Fruit fly (Drosophila melanogaster) whole organism, embryonic: ENCODE results near the gene CG33203.

Source experiments
- Adf1 ChIP-seq: fragments of 200-800 bp; sonication (Bioruptor generic); IDR thresholded peaks from 2 replicates; pipeline ENCODE4 v1.3.6; 2022; ENCODE audit warnings: missing biosample characterization, missing genetic modification characterization
- Atf6 ChIP-seq: fragments of 200-800 bp; sonication (Bioruptor generic); IDR thresholded peaks from 2 replicates; pipeline ENCODE4 v1.3.6; 2022; ENCODE audit warnings: missing biosample characterization, missing genetic modification characterization
- CG10267 ChIP-seq: fragments of 200-800 bp; sonication (Bioruptor generic); optimal IDR thresholded peaks from 2 replicates; lab custom pipeline; 2018; ENCODE audit warnings: missing biosample characterization, mild to moderate bottlenecking, missing genetic modification characterization, moderate library complexity
- CG10274 ChIP-seq: fragments of 200-800 bp; sonication (Bioruptor generic); optimal IDR thresholded peaks from 3 replicates; lab custom pipeline; 2017; ENCODE audit warnings: missing biosample characterization, mild to moderate bottlenecking, missing genetic modification characterization
- CG10543 ChIP-seq: fragments of 200-800 bp; sonication (Bioruptor generic); optimal IDR thresholded peaks from 3 replicates; lab custom pipeline; 2017; ENCODE audit warnings: missing biosample characterization, mild to moderate bottlenecking, missing genetic modification characterization, moderate library complexity
- CG11085 ChIP-seq: fragments of 200-800 bp; sonication (Bioruptor generic); IDR thresholded peaks from 2 replicates; pipeline ENCODE4 v1.3.6; 2022; ENCODE audit warnings: missing biosample characterization, missing genetic modification characterization
- CG13296 ChIP-seq: fragments of 200-800 bp; sonication (Bioruptor generic); optimal IDR thresholded peaks from 3 replicates; lab custom pipeline; 2018; ENCODE audit warnings: missing biosample characterization, mild to moderate bottlenecking, missing genetic modification characterization
- CG14441 ChIP-seq: fragments of 200-800 bp; sonication (Bioruptor generic); IDR thresholded peaks from 2 replicates; pipeline ENCODE4 v1.3.6; 2022; ENCODE audit warnings: missing biosample characterization, missing genetic modification characterization
- CG17568 ChIP-seq: fragments of 200-800 bp; sonication (Bioruptor generic); optimal IDR thresholded peaks from 2 replicates; lab custom pipeline; 2018; ENCODE audit warnings: missing biosample characterization, mild to moderate bottlenecking, missing genetic modification characterization, moderate library complexity
- CG18599 ChIP-seq: fragments of 200-800 bp; sonication (Bioruptor generic); optimal IDR thresholded peaks from 3 replicates; lab custom pipeline; 2017; ENCODE audit warnings: missing biosample characterization, missing genetic modification characterization, mild to moderate bottlenecking, moderate library complexity, missing genetic modification reagents
- CG2116 ChIP-seq: fragments of 200-800 bp; sonication (Bioruptor generic); optimal IDR thresholded peaks from 3 replicates; lab custom pipeline; 2018; ENCODE audit warnings: missing biosample characterization, mild to moderate bottlenecking, missing genetic modification characterization
- CG33557 ChIP-seq: fragments of 200-800 bp; sonication (Bioruptor generic); optimal IDR thresholded peaks from 2 replicates; lab custom pipeline; 2019; ENCODE audit warnings: missing biosample characterization, mild to moderate bottlenecking, missing genetic modification characterization, moderate library complexity
- CG3726 ChIP-seq: fragments of 200-800 bp; sonication (Bioruptor generic); IDR thresholded peaks from 3 replicates; pipeline ENCODE4, ENCODE4 v1.3.6; 2022; ENCODE audit warnings: missing biosample characterization, missing genetic modification characterization
- CG4282 ChIP-seq: fragments of 200-800 bp; sonication (Bioruptor generic); optimal IDR thresholded peaks from 2 replicates; lab custom pipeline; 2016; ENCODE audit warnings: missing biosample characterization, missing genetic modification characterization
- CG4854 ChIP-seq: fragments of 200-800 bp; sonication (Bioruptor generic); optimal IDR thresholded peaks from 2 replicates; lab custom pipeline; 2016; ENCODE audit warnings: missing biosample characterization, missing genetic modification characterization, inconsistent platforms
- CG5953 ChIP-seq: fragments of 200-800 bp; sonication (Bioruptor generic); IDR thresholded peaks from 2 replicates; pipeline ENCODE4 v1.3.6; 2022; ENCODE audit warnings: missing biosample characterization, missing genetic modification characterization
- CG6654 ChIP-seq: fragments of 200-800 bp; sonication (Bioruptor generic); optimal IDR thresholded peaks from 2 replicates; lab custom pipeline; 2017; ENCODE audit warnings: missing biosample characterization, mild to moderate bottlenecking, missing genetic modification characterization
- CG8281 ChIP-seq: fragments of 200-800 bp; sonication (Bioruptor generic); optimal IDR thresholded peaks from 2 replicates; lab custom pipeline; 2018; ENCODE audit warnings: missing biosample characterization, mild to moderate bottlenecking, missing genetic modification characterization, moderate library complexity
- CG9437 ChIP-seq: fragments of 200-800 bp; sonication (Bioruptor generic); optimal IDR thresholded peaks from 2 replicates; lab custom pipeline; 2018; ENCODE audit warnings: missing biosample characterization, mild to moderate bottlenecking, missing genetic modification characterization
- D ChIP-seq, 2 experiments: fragments of 200-800 bp in 1 of 2; fragments of >200 bp in 1 of 2; sonication (Bioruptor generic) in 1 of 2; optimal IDR thresholded peaks; 2 replicates in 1 of 2; 3 replicates in 1 of 2; lab custom pipeline; 2017; ENCODE audit warnings: mild to moderate bottlenecking in 1 of 2, missing biosample characterization in 1 of 2, missing genetic modification characterization in 1 of 2, missing genetic modification reagents in 1 of 2
- Dfd ChIP-seq, 2 experiments: fragments of >200 bp; optimal IDR thresholded peaks; 2 replicates each; lab custom pipeline; 2017; ENCODE audit warnings: missing biosample characterization in 2 of 2, missing genetic modification characterization in 2 of 2
- Elba2 ChIP-seq: fragments of 200-800 bp; sonication (Bioruptor generic); optimal IDR thresholded peaks from 3 replicates; lab custom pipeline; 2016; ENCODE audit warnings: missing biosample characterization, missing genetic modification characterization
- H15 ChIP-seq: fragments of 200-800 bp; sonication (Bioruptor generic); IDR thresholded peaks from 3 replicates; pipeline ENCODE4 v1.3.6; 2022; ENCODE audit warnings: missing biosample characterization, missing genetic modification characterization
- Hr51 ChIP-seq, 2 experiments: fragments of 200-800 bp; sonication (Bioruptor generic); optimal IDR thresholded peaks; 2 replicates in 1 of 2; 3 replicates in 1 of 2; lab custom pipeline; 2016 to 2018; ENCODE audit warnings: missing biosample characterization in 2 of 2, missing genetic modification characterization in 2 of 2, mild to moderate bottlenecking in 1 of 2, moderate library complexity in 1 of 2
- MESR4 ChIP-seq: fragments of 200-800 bp; sonication (Bioruptor generic); optimal IDR thresholded peaks from 2 replicates; lab custom pipeline; 2018; ENCODE audit warnings: missing biosample characterization, mild to moderate bottlenecking, missing genetic modification characterization, moderate library complexity
- MTF-1 ChIP-seq: fragments of 200-800 bp; sonication (Bioruptor generic); optimal IDR thresholded peaks from 2 replicates; lab custom pipeline; 2018; ENCODE audit warnings: missing biosample characterization, mild to moderate bottlenecking, missing genetic modification characterization, borderline replicate concordance
- NK7.1 ChIP-seq: fragments of 200-800 bp; sonication (Bioruptor generic); optimal IDR thresholded peaks from 3 replicates; lab custom pipeline; 2016; ENCODE audit warnings: missing biosample characterization, missing genetic modification characterization
- Oli ChIP-seq: fragments of 200-800 bp; sonication (Bioruptor generic); optimal IDR thresholded peaks from 2 replicates; lab custom pipeline; 2018; ENCODE audit warnings: missing biosample characterization, mild to moderate bottlenecking, missing genetic modification characterization, moderate library complexity
- Opbp ChIP-seq: fragments of 200-800 bp; sonication (Bioruptor generic); IDR thresholded peaks from 3 replicates; pipeline ENCODE4 v1.3.6; 2022; ENCODE audit warnings: missing biosample characterization, missing genetic modification characterization; ENCODE audit not compliant: partially characterized antibody
- Xrp1 ChIP-seq: fragments of 200-800 bp; sonication (Bioruptor generic); IDR thresholded peaks from 2 replicates; pipeline ENCODE4 v1.3.6; 2022; ENCODE audit warnings: missing biosample characterization, missing genetic modification characterization
- al ChIP-seq: fragments of 200-800 bp; sonication (Bioruptor generic); IDR thresholded peaks from 2 replicates; pipeline ENCODE4 v1.3.6; 2022; ENCODE audit warnings: missing biosample characterization, missing genetic modification characterization
- ci ChIP-seq: fragments of 200-800 bp; sonication (Bioruptor generic); IDR thresholded peaks from 3 replicates; pipeline ENCODE4 v1.3.6; 2022; ENCODE audit warnings: missing biosample characterization, missing genetic modification characterization
- dan ChIP-seq: fragments of 200-800 bp; sonication (Bioruptor generic); IDR thresholded peaks from 2 replicates; pipeline ENCODE4 v1.3.6; 2022; ENCODE audit warnings: missing biosample characterization, missing genetic modification characterization
- dati ChIP-seq: fragments of 200-800 bp; sonication (Bioruptor generic); IDR thresholded peaks from 2 replicates; pipeline ENCODE4 v1.3.6; 2022; ENCODE audit warnings: missing biosample characterization, missing genetic modification characterization
- dmrt99B ChIP-seq: fragments of 200-800 bp; sonication (Bioruptor generic); optimal IDR thresholded peaks from 2 replicates; lab custom pipeline; 2018; ENCODE audit warnings: missing biosample characterization, mild to moderate bottlenecking, missing genetic modification characterization, moderate library complexity
- gce ChIP-seq: fragments of 200-800 bp; sonication (Bioruptor generic); IDR thresholded peaks from 3 replicates; pipeline ENCODE4 v1.3.6; 2022; ENCODE audit warnings: missing biosample characterization, missing genetic modification characterization
- gt ChIP-seq: fragments of 200-800 bp; sonication (Bioruptor generic); IDR thresholded peaks from 2 replicates; pipeline ENCODE4 v1.3.6; 2022; ENCODE audit warnings: missing biosample characterization, missing genetic modification characterization
- kay ChIP-seq: fragments of 200-800 bp; sonication (Bioruptor generic); optimal IDR thresholded peaks from 2 replicates; lab custom pipeline; 2016; ENCODE audit warnings: missing biosample characterization, missing genetic modification characterization
- nmo ChIP-seq: fragments of 200-800 bp; sonication (Bioruptor generic); optimal IDR thresholded peaks from 2 replicates; lab custom pipeline; 2018; ENCODE audit warnings: missing biosample characterization, mild to moderate bottlenecking, missing genetic modification characterization, moderate library complexity
- onecut ChIP-seq: fragments of 200-800 bp; sonication (Bioruptor generic); IDR thresholded peaks from 2 replicates; pipeline ENCODE4 v1.3.6; 2022; ENCODE audit warnings: missing biosample characterization, missing genetic modification characterization
- p53 ChIP-seq: fragments of 200-800 bp; sonication (Bioruptor generic); optimal IDR thresholded peaks from 2 replicates; lab custom pipeline; 2016; ENCODE audit warnings: missing biosample characterization, missing genetic modification characterization
- peb ChIP-seq: fragments of 200-800 bp; sonication (Bioruptor generic); IDR thresholded peaks from 2 replicates; pipeline ENCODE4 v1.3.6; 2022; ENCODE audit warnings: missing biosample characterization, missing genetic modification characterization
- pfk ChIP-seq: fragments of 200-800 bp; sonication (Bioruptor generic); optimal IDR thresholded peaks from 2 replicates; lab custom pipeline; 2018; ENCODE audit warnings: missing biosample characterization, mild to moderate bottlenecking, missing genetic modification characterization, moderate library complexity
- pho ChIP-seq: fragments of 200-800 bp; sonication (Bioruptor generic); optimal IDR thresholded peaks from 2 replicates; lab custom pipeline; 2016; ENCODE audit warnings: missing biosample characterization, missing genetic modification characterization
- sqz ChIP-seq: fragments of 200-800 bp; sonication (Bioruptor generic); optimal IDR thresholded peaks from 3 replicates; lab custom pipeline; 2018; ENCODE audit warnings: missing biosample characterization, mild to moderate bottlenecking, missing genetic modification characterization
- stwl ChIP-seq: fragments of 200-800 bp; sonication (Bioruptor generic); optimal IDR thresholded peaks from 3 replicates; lab custom pipeline; 2018; ENCODE audit warnings: missing biosample characterization, mild to moderate bottlenecking, missing genetic modification characterization, moderate library complexity
- tap ChIP-seq: fragments of 200-800 bp; optimal IDR thresholded peaks from 3 replicates; lab custom pipeline; 2019; ENCODE audit warnings: missing biosample characterization, mild to moderate bottlenecking, missing genetic modification characterization, moderate library complexity
- tup ChIP-seq: fragments of 200-800 bp; sonication (Bioruptor generic); optimal IDR thresholded peaks from 2 replicates; lab custom pipeline; 2016; ENCODE audit warnings: missing biosample characterization, mild to moderate bottlenecking, missing genetic modification characterization, moderate library complexity
- vnd ChIP-seq: fragments of 200-800 bp; sonication (Bioruptor generic); IDR thresholded peaks from 3 replicates; pipeline ENCODE4 v1.3.6; 2022; ENCODE audit warnings: missing biosample characterization, missing genetic modification characterization; ENCODE audit not compliant: partially characterized antibody
- vvl ChIP-seq: fragments of 200-800 bp; sonication (Bioruptor generic); IDR thresholded peaks from 2 replicates; pipeline ENCODE4 v1.3.6; 2022; ENCODE audit warnings: missing biosample characterization, missing genetic modification characterization

The CG33203 gene

dm6 chr3R:28859058-28859526, 28.4 kb downstream of the CG33203 start, which contains the start of gene Inx3 (continued):
- no peak for TF ChIP-seq CG18599
- TF ChIP-seq kay (GFP tag; lab: Kevin White, UChicago) = no peak
- no peak for TF ChIP-seq CG13296 (GFP tag; lab: Kevin White, UChicago)
- TF ChIP-seq pho (GFP tag; lab: Kevin White, UChicago) = no peak
- TF ChIP-seq ci = peak; percentile 76; the same call in 2 of the 3 replicates
- no peak for TF ChIP-seq CG4282 (GFP tag; lab: Kevin White, UChicago)
- TF ChIP-seq CG14441 = no peak
- TF ChIP-seq sqz (GFP tag; lab: Kevin White, UChicago) = no peak
- TF ChIP-seq dati (GFP tag; lab: Robert Waterston, UW) = no peak
- TF ChIP-seq stwl (tag; lab: Kevin White, UChicago) = peak; percentile 2
- TF ChIP-seq CG5953 (GFP tag; lab: Robert Waterston, UW) = no peak
- TF ChIP-seq Opbp (GFP tag; lab: Robert Waterston, UW) = peak; percentile 44; the same call in 1 of the 3 replicates
- TF ChIP-seq MESR4 = peak; percentile 21
- no peak for TF ChIP-seq dmrt99B
- TF ChIP-seq peb = no peak
- TF ChIP-seq p53 (GFP tag; lab: Kevin White, UChicago) = peak; percentile 58
- no peak for TF ChIP-seq gt (GFP tag; lab: Robert Waterston, UW)
- no peak for TF ChIP-seq CG4854 (GFP tag; lab: Kevin White, UChicago)
- no peak for TF ChIP-seq nmo (GFP tag; lab: Kevin White, UChicago)
- no peak for TF ChIP-seq al (GFP tag; lab: Robert Waterston, UW)
- TF ChIP-seq D (optimal IDR thresholded peaks at IDR 0.05; lab: Kevin White, UChicago) = peak; percentile 35
- no peak for TF ChIP-seq D (GFP tag; optimal IDR thresholded peaks at IDR 0.05; lab: Kevin White, UChicago)
- peak; percentile 19 for TF ChIP-seq CG33557 (GFP tag; lab: Kevin White, UChicago)
- TF ChIP-seq CG11085 (GFP tag; lab: Robert Waterston, UW) = no peak
- TF ChIP-seq gce (GFP tag; lab: Robert Waterston, UW) = 0 out of 3 replicates have a peak, but pooled peaks have one; percentile 28
- no peak for TF ChIP-seq CG2116 (GFP tag; lab: Kevin White, UChicago)
- no peak for TF ChIP-seq tup (GFP tag; lab: Kevin White, UChicago)
- 0 out of 2 replicates have a peak, but pooled peaks have one; percentile 26 for TF ChIP-seq vvl (GFP tag; lab: Robert Waterston, UW)
- TF ChIP-seq CG6654 (GFP tag; lab: Kevin White, UChicago) = no peak
- no peak for TF ChIP-seq H15 (GFP tag; lab: Robert Waterston, UW)
- no peak for TF ChIP-seq Elba2
- no peak for TF ChIP-seq Oli (tag; lab: Kevin White, UChicago)
- no peak for TF ChIP-seq CG10274 (GFP tag; lab: Kevin White, UChicago)
- no peak for TF ChIP-seq CG17568
- TF ChIP-seq CG9437 (GFP tag; lab: Kevin White, UChicago) = no peak
- no peak for TF ChIP-seq CG3726 (GFP tag; lab: Robert Waterston, UW)
- peak in 1 of 2 experiments; percentile 1 for TF ChIP-seq Hr51 (GFP tag; optimal IDR thresholded peaks at IDR 0.05; lab: Kevin White, UChicago)
- peak; percentile 38 for TF ChIP-seq CG10543 (GFP tag; lab: Kevin White, UChicago)
- no peak for TF ChIP-seq tap (tag; lab: Kevin White, UChicago)
- no peak for TF ChIP-seq dan
- TF ChIP-seq CG10267 (tag; lab: Kevin White, UChicago) = no peak
- TF ChIP-seq Dfd (GFP tag; optimal IDR thresholded peaks at IDR 0.05; lab: Kevin White, UChicago) = no peak
- TF ChIP-seq Xrp1 (GFP tag; lab: Robert Waterston, UW) = no peak
- TF ChIP-seq CG8281 (tag; lab: Kevin White, UChicago) = no peak
- no peak for TF ChIP-seq onecut (GFP tag; lab: Robert Waterston, UW)
- TF ChIP-seq pfk (GFP tag; lab: Kevin White, UChicago) = no peak
- TF ChIP-seq Atf6 = no peak
- TF ChIP-seq MTF-1 (GFP tag; lab: Kevin White, UChicago) = peak; percentile 22
- no peak for TF ChIP-seq vnd (GFP tag; lab: Robert Waterston, UW)
- no peak for TF ChIP-seq Adf1 (GFP tag; lab: Robert Waterston, UW)
- TF ChIP-seq NK7.1 (GFP tag; lab: Kevin White, UChicago) = no peak
